Fruit fly (Drosophila melanogaster) whole organism, embryonic: ENCODE results near the gene CG7789.

Experiments
- Antp ChIP-seq: fragments of 200-800 bp; sonication (Bioruptor generic); optimal IDR thresholded peaks from 3 replicates; lab custom pipeline; 2016; ENCODE audit warnings: missing biosample characterization, missing genetic modification characterization
- Bdp1 ChIP-seq: fragments of 200-800 bp; sonication (Bioruptor generic); optimal IDR thresholded peaks from 3 replicates; lab custom pipeline; 2016; ENCODE audit warnings: missing biosample characterization, missing genetic modification characterization
- CG12744 ChIP-seq: fragments of 200-800 bp; sonication (Bioruptor generic); optimal IDR thresholded peaks from 2 replicates; lab custom pipeline; 2016; ENCODE audit warnings: missing biosample characterization, missing genetic modification characterization
- CG13123 ChIP-seq: fragments of 200-800 bp; sonication (Bioruptor generic); optimal IDR thresholded peaks from 2 replicates; lab custom pipeline; 2016; ENCODE audit warnings: missing biosample characterization, missing genetic modification characterization
- CG13296 ChIP-seq: fragments of 200-800 bp; sonication (Bioruptor generic); optimal IDR thresholded peaks from 3 replicates; lab custom pipeline; 2018; ENCODE audit warnings: missing biosample characterization, mild to moderate bottlenecking, missing genetic modification characterization
- CG13424 ChIP-seq: fragments of 200-800 bp; sonication (Bioruptor generic); optimal IDR thresholded peaks from 2 replicates; lab custom pipeline; 2019; ENCODE audit warnings: missing biosample characterization, mild to moderate bottlenecking, missing genetic modification characterization, moderate library complexity
- CG14710 ChIP-seq: fragments of 200-800 bp; sonication (Bioruptor generic); optimal IDR thresholded peaks from 3 replicates; lab custom pipeline; 2019; ENCODE audit warnings: missing biosample characterization, mild to moderate bottlenecking, missing genetic modification characterization, moderate library complexity
- CG14860 ChIP-seq: fragments of 200-800 bp; sonication (Bioruptor generic); IDR thresholded peaks from 3 replicates; pipeline ENCODE4 v1.3.6; 2022; ENCODE audit warnings: missing biosample characterization, missing genetic modification characterization; ENCODE audit not compliant: partially characterized antibody
- CG15479 ChIP-seq: fragments of 200-800 bp; sonication (Bioruptor generic); optimal IDR thresholded peaks from 3 replicates; lab custom pipeline; 2019; ENCODE audit warnings: missing biosample characterization, mild to moderate bottlenecking, missing genetic modification characterization, moderate library complexity
- CG15514 ChIP-seq: fragments of 200-800 bp; sonication (Bioruptor generic); optimal IDR thresholded peaks from 3 replicates; lab custom pipeline; 2017; ENCODE audit warnings: missing biosample characterization, missing genetic modification characterization, mild to moderate bottlenecking, moderate library complexity, missing genetic modification reagents
- CG16813 ChIP-seq: fragments of 200-800 bp; sonication (Bioruptor generic); IDR thresholded peaks from 3 replicates; pipeline ENCODE4 v1.3.6; 2022; ENCODE audit warnings: missing biosample characterization, missing genetic modification characterization; ENCODE audit not compliant: partially characterized antibody
- CG17359 ChIP-seq: fragments of 200-800 bp; sonication (Bioruptor generic); optimal IDR thresholded peaks from 3 replicates; lab custom pipeline; 2018; ENCODE audit warnings: missing biosample characterization, mild to moderate bottlenecking, missing genetic modification characterization, moderate library complexity
- CG30431 ChIP-seq: fragments of 200-800 bp; sonication (Bioruptor generic); optimal IDR thresholded peaks from 2 replicates; lab custom pipeline; 2017; ENCODE audit warnings: missing biosample characterization, missing genetic modification characterization
- CG3163 ChIP-seq: fragments of 200-800 bp; sonication (Bioruptor generic); optimal IDR thresholded peaks from 3 replicates; lab custom pipeline; 2016; ENCODE audit warnings: missing biosample characterization, missing genetic modification characterization
- CG34224 ChIP-seq: fragments of 200-800 bp; sonication (Bioruptor generic); IDR thresholded peaks from 3 replicates; pipeline ENCODE4 v1.3.6; 2022; ENCODE audit warnings: missing biosample characterization, missing genetic modification characterization; ENCODE audit not compliant: partially characterized antibody
- CG3726 ChIP-seq: fragments of 200-800 bp; sonication (Bioruptor generic); IDR thresholded peaks from 3 replicates; pipeline ENCODE4, ENCODE4 v1.3.6; 2022; ENCODE audit warnings: missing biosample characterization, missing genetic modification characterization
- CG4360 ChIP-seq: fragments of 200-800 bp; sonication (Bioruptor generic); IDR thresholded peaks from 2 replicates; pipeline ENCODE4 v1.3.6; 2022; ENCODE audit warnings: missing biosample characterization, missing genetic modification characterization
- CG6813 ChIP-seq: fragments of 200-800 bp; sonication (Bioruptor generic); optimal IDR thresholded peaks from 2 replicates; lab custom pipeline; 2017; ENCODE audit warnings: missing biosample characterization, missing genetic modification characterization, mild to moderate bottlenecking, moderate library complexity, missing genetic modification reagents
- D19B ChIP-seq: fragments of 200-800 bp; sonication (Bioruptor generic); optimal IDR thresholded peaks from 2 replicates; lab custom pipeline; 2017; ENCODE audit warnings: missing biosample characterization, mild to moderate bottlenecking, missing genetic modification characterization
- Dll ChIP-seq: fragments of 200-800 bp; sonication (Bioruptor generic); IDR thresholded peaks from 4 replicates; pipeline ENCODE4 v1.3.6; 2022; ENCODE audit warnings: missing biosample characterization, missing genetic modification characterization; ENCODE audit not compliant: partially characterized antibody
- Fer1 ChIP-seq: fragments of 200-800 bp; sonication (Bioruptor generic); optimal IDR thresholded peaks from 2 replicates; lab custom pipeline; 2017; ENCODE audit warnings: missing biosample characterization, mild to moderate bottlenecking, missing genetic modification characterization
- Fer2 ChIP-seq: fragments of 200-800 bp; sonication (Bioruptor generic); optimal IDR thresholded peaks from 2 replicates; lab custom pipeline; 2018; ENCODE audit warnings: missing biosample characterization, mild to moderate bottlenecking, missing genetic modification characterization, moderate library complexity
- MBD-R2 ChIP-seq: fragments of 200-800 bp; sonication (Bioruptor generic); IDR thresholded peaks from 2 replicates; pipeline ENCODE4 v1.3.6; 2022; ENCODE audit warnings: missing biosample characterization, missing genetic modification characterization
- NC2α ChIP-seq: fragments of 200-800 bp; sonication (Bioruptor generic); optimal IDR thresholded peaks from 2 replicates; lab custom pipeline; 2016; ENCODE audit warnings: missing biosample characterization, missing genetic modification characterization
- NK7.1 ChIP-seq: fragments of 200-800 bp; sonication (Bioruptor generic); optimal IDR thresholded peaks from 3 replicates; lab custom pipeline; 2016; ENCODE audit warnings: missing biosample characterization, missing genetic modification characterization
- Nf-YC ChIP-seq: fragments of 200-800 bp; optimal IDR thresholded peaks from 3 replicates; lab custom pipeline; 2019; ENCODE audit warnings: missing biosample characterization, mild to moderate bottlenecking, missing genetic modification characterization, moderate library complexity
- PHDP ChIP-seq: fragments of 200-800 bp; sonication (Bioruptor generic); optimal IDR thresholded peaks from 3 replicates; lab custom pipeline; 2018; ENCODE audit warnings: missing biosample characterization, mild to moderate bottlenecking, missing genetic modification characterization, moderate library complexity
- Ravus ChIP-seq: fragments of 200-800 bp; sonication (Bioruptor generic); IDR thresholded peaks from 2 replicates; pipeline ENCODE4 v1.3.6; 2022; ENCODE audit warnings: missing biosample characterization, missing genetic modification characterization
- Vsx1 ChIP-seq: fragments of 200-800 bp; sonication (Bioruptor generic); optimal IDR thresholded peaks from 2 replicates; lab custom pipeline; 2017; ENCODE audit warnings: missing biosample characterization, mild to moderate bottlenecking, missing genetic modification characterization, missing genetic modification reagents
- YL-1 ChIP-seq: fragments of 200-800 bp; sonication (Bioruptor generic); optimal IDR thresholded peaks from 3 replicates; lab custom pipeline; 2017; ENCODE audit warnings: missing biosample characterization, mild to moderate bottlenecking, missing genetic modification characterization
- aop ChIP-seq: fragments of 200-800 bp; sonication (Bioruptor generic); IDR thresholded peaks from 2 replicates; pipeline ENCODE4 v1.3.6; 2022; ENCODE audit warnings: missing biosample characterization, missing genetic modification characterization
- ash1 ChIP-seq: fragments of 200-800 bp; sonication (Bioruptor generic); optimal IDR thresholded peaks from 2 replicates; lab custom pipeline; 2018; ENCODE audit warnings: missing biosample characterization, mild to moderate bottlenecking, missing genetic modification characterization
- bbx ChIP-seq: fragments of 200-800 bp; sonication (Bioruptor generic); IDR thresholded peaks from 2 replicates; pipeline ENCODE4 v1.3.6; 2022; ENCODE audit warnings: missing biosample characterization, missing genetic modification characterization; ENCODE audit not compliant: partially characterized antibody
- bowl ChIP-seq: fragments of 200-800 bp; sonication (Bioruptor generic); IDR thresholded peaks from 2 replicates; pipeline ENCODE4 v1.3.6; 2022; ENCODE audit warnings: missing biosample characterization, missing genetic modification characterization
- cas ChIP-seq: fragments of 200-800 bp; sonication (Bioruptor generic); IDR thresholded peaks from 2 replicates; pipeline ENCODE4 v1.3.6; 2022; ENCODE audit warnings: missing biosample characterization, missing genetic modification characterization
- en ChIP-seq: fragments of 200-800 bp; sonication (Bioruptor generic); optimal IDR thresholded peaks from 2 replicates; lab custom pipeline; 2016; ENCODE audit warnings: missing biosample characterization, missing genetic modification characterization
- fd102C ChIP-seq: fragments of 200-800 bp; sonication (Bioruptor generic); optimal IDR thresholded peaks from 2 replicates; lab custom pipeline; 2018; ENCODE audit warnings: missing biosample characterization, mild to moderate bottlenecking, missing genetic modification characterization, moderate library complexity
- jing ChIP-seq: fragments of 200-800 bp; sonication (Bioruptor generic); optimal IDR thresholded peaks from 2 replicates; lab custom pipeline; 2018; ENCODE audit warnings: missing biosample characterization, mild to moderate bottlenecking, missing genetic modification characterization
- kah ChIP-seq: fragments of 200-800 bp; sonication (Bioruptor generic); optimal IDR thresholded peaks from 2 replicates; lab custom pipeline; 2018; ENCODE audit warnings: missing biosample characterization, mild to moderate bottlenecking, missing genetic modification characterization
- lmd ChIP-seq: fragments of 200-800 bp; sonication (Bioruptor generic); IDR thresholded peaks from 2 replicates; pipeline ENCODE4 v1.3.6; 2022; ENCODE audit warnings: missing biosample characterization, missing genetic modification characterization
- lola ChIP-seq, 3 experiments: fragments of >200 bp in 2 of 3; fragments of 200-800 bp in 1 of 3; sonication (Bioruptor generic) in 1 of 3; optimal IDR thresholded peaks; 2 replicates each; lab custom pipeline; 2017 to 2019; ENCODE audit warnings: missing biosample characterization in 3 of 3, missing genetic modification characterization in 3 of 3, mild to moderate bottlenecking in 1 of 3, moderate library complexity in 1 of 3
- mld ChIP-seq: fragments of 200-800 bp; sonication (Bioruptor generic); IDR thresholded peaks from 3 replicates; pipeline ENCODE4 v1.3.6; 2022; ENCODE audit warnings: missing biosample characterization, missing genetic modification characterization; ENCODE audit not compliant: partially characterized antibody
- nerfin-1 ChIP-seq: fragments of 200-800 bp; sonication (Bioruptor generic); optimal IDR thresholded peaks from 3 replicates; lab custom pipeline; 2019; ENCODE audit warnings: missing biosample characterization, mild to moderate bottlenecking, missing genetic modification characterization, moderate library complexity
- onecut ChIP-seq: fragments of 200-800 bp; sonication (Bioruptor generic); IDR thresholded peaks from 2 replicates; pipeline ENCODE4 v1.3.6; 2022; ENCODE audit warnings: missing biosample characterization, missing genetic modification characterization
- sim ChIP-seq: fragments of 200-800 bp; sonication (Bioruptor generic); IDR thresholded peaks from 2 replicates; pipeline ENCODE4 v1.3.6; 2022; ENCODE audit warnings: missing biosample characterization, missing genetic modification characterization
- sqz ChIP-seq: fragments of 200-800 bp; sonication (Bioruptor generic); optimal IDR thresholded peaks from 3 replicates; lab custom pipeline; 2018; ENCODE audit warnings: missing biosample characterization, mild to moderate bottlenecking, missing genetic modification characterization
- ssp ChIP-seq: fragments of 200-800 bp; sonication (Bioruptor generic); IDR thresholded peaks from 2 replicates; pipeline ENCODE4 v1.3.6; 2022; ENCODE audit warnings: missing biosample characterization, missing genetic modification characterization
- sug ChIP-seq: fragments of 200-800 bp; optimal IDR thresholded peaks from 2 replicates; lab custom pipeline; 2019; ENCODE audit warnings: missing biosample characterization, mild to moderate bottlenecking, missing genetic modification characterization, moderate library complexity
- zen ChIP-seq: fragments of 200-800 bp; sonication (Bioruptor generic); optimal IDR thresholded peaks from 3 replicates; lab custom pipeline; 2018; ENCODE audit warnings: missing biosample characterization, mild to moderate bottlenecking, missing genetic modification characterization, moderate library complexity

The CG7789 gene

DNA sequence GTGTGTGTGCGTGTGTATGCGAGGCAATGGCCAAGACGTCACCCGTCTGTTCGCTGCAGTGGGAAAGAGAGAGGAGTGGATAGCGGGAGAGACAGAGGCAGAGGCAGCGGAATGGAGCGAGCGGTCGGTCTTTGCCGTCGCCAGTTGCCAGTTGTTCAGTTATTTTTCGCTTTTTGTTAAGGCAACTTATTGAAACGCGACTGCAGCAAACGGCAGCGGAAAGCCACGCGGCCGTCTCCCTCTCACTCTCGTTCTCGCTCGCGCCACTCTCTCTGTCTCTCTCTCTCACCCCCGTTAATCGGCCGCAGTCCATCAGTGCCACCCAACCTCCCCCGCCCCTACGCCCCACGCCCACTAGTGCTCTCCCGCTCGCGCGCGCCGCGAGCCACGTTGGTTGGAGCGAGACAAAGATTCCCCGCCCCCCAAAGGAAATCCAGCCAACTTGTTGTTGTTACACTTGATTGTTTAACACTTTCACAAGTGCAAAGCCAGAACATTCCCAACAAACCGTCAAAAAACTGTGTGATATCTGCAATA lies 30.1 kb upstream of the CG7789 start (continued):
- no peak for TF ChIP-seq lmd (GFP tag; lab: Robert Waterston, UW)
- TF ChIP-seq CG13296 (GFP tag; lab: Kevin White, UChicago), result peak; percentile 27
- TF ChIP-seq nerfin-1, result peak; percentile 86
- TF ChIP-seq YL-1 (GFP tag; lab: Kevin White, UChicago), result peak; percentile 71
- no peak for TF ChIP-seq Bdp1
- peak; percentile 37; the same call in 1 of the 3 replicates for TF ChIP-seq CG16813 (GFP tag; lab: Robert Waterston, UW)
- no peak for TF ChIP-seq en (GFP tag; lab: Kevin White, UChicago)
- TF ChIP-seq CG13123 (GFP tag; lab: Kevin White, UChicago), result no peak
- no peak; the same call in 1 of the 2 replicates for TF ChIP-seq MBD-R2 (GFP tag; lab: Robert Waterston, UW)
- no peak for TF ChIP-seq CG15514 (GFP tag; lab: Kevin White, UChicago)
- no peak for TF ChIP-seq PHDP (tag; lab: Kevin White, UChicago)
- TF ChIP-seq CG3163 (GFP tag; lab: Kevin White, UChicago), result no peak
- TF ChIP-seq Vsx1 (GFP tag; lab: Kevin White, UChicago), result no peak
- peak; percentile 64 for TF ChIP-seq Fer1 (GFP tag; lab: Kevin White, UChicago)
- peak; percentile 58 for TF ChIP-seq sug
- TF ChIP-seq sim (GFP tag; lab: Robert Waterston, UW), result no peak
- TF ChIP-seq sqz (GFP tag; lab: Kevin White, UChicago), result no peak
- TF ChIP-seq CG3726 (GFP tag; lab: Robert Waterston, UW), result no peak
- TF ChIP-seq D19B (GFP tag; lab: Kevin White, UChicago), result no peak
- TF ChIP-seq jing (GFP tag; lab: Kevin White, UChicago), result no peak
- no peak for TF ChIP-seq bowl (GFP tag; lab: Robert Waterston, UW)
- no peak for TF ChIP-seq CG30431 (GFP tag; lab: Kevin White, UChicago)
- no peak for TF ChIP-seq CG14860
- TF ChIP-seq mld (GFP tag; lab: Robert Waterston, UW), result no peak
- no peak for TF ChIP-seq Antp (GFP tag; lab: Kevin White, UChicago)
- no peak for TF ChIP-seq NC2α (GFP tag; lab: Kevin White, UChicago)
- no peak for TF ChIP-seq CG17359 (tag; lab: Kevin White, UChicago)
- TF ChIP-seq CG13424 (tag; lab: Kevin White, UChicago), result no peak
- no peak for TF ChIP-seq aop
- TF ChIP-seq ash1 (GFP tag; lab: Kevin White, UChicago), result no peak
- TF ChIP-seq Fer2 (tag; lab: Kevin White, UChicago), result no peak
- TF ChIP-seq CG12744, result no peak
- TF ChIP-seq cas, result 0 out of 2 replicates have a peak, but pooled peaks have one; percentile 25
- no peak for TF ChIP-seq CG14710 (tag; lab: Kevin White, UChicago)
- TF ChIP-seq Nf-YC, result peak; percentile 78
- no peak for TF ChIP-seq fd102C (GFP tag; lab: Kevin White, UChicago)
- no peak for TF ChIP-seq zen
- TF ChIP-seq NK7.1, result no peak
- TF ChIP-seq kah (GFP tag; lab: Kevin White, UChicago), result peak; percentile 52
- TF ChIP-seq CG34224, result no peak; the same call in 2 of the 3 replicates
- TF ChIP-seq CG15479 (GFP tag; lab: Kevin White, UChicago), result no peak
- TF ChIP-seq CG6813, result no peak
- peak; percentile 60; the same call in 1 of the 2 replicates for TF ChIP-seq bbx (GFP tag; lab: Robert Waterston, UW)
- TF ChIP-seq CG4360 (GFP tag; lab: Robert Waterston, UW), result no peak; the same call in none of the 2 replicates
- TF ChIP-seq onecut (GFP tag; lab: Robert Waterston, UW), result no peak
- TF ChIP-seq Ravus, result no peak
- TF ChIP-seq lola (GFP tag; optimal IDR thresholded peaks at IDR 0.05; lab: Kevin White, UChicago), result no peak
- peak; percentile 40; the same call in 2 of the 4 replicates for TF ChIP-seq Dll (GFP tag; lab: Robert Waterston, UW)
- no peak for TF ChIP-seq ssp
